Worm (Caenorhabditis elegans) whole organism, midembryonic: ENCODE measurements around the gene F28B1.9.

ENCODE experiments used
- T22C8.4 ChIP-seq: fragments of 200-800 bp; sonication (Bioruptor generic); IDR thresholded peaks from 2 replicates; pipeline ENCODE4 v1.3.6; 2022; ENCODE audit warnings: missing genetic modification characterization, missing compliant biosample characterization
- cog-1 ChIP-seq: sonication (generic microtip); optimal IDR thresholded peaks from 2 replicates; lab custom pipeline; 2016; ENCODE audit warnings: missing genetic modification characterization, missing compliant biosample characterization
- flt-1 ChIP-seq: fragments of 200-800 bp; sonication (Bioruptor generic); IDR thresholded peaks from 2 replicates; pipeline ENCODE4 v1.3.6; 2022; ENCODE audit warnings: missing genetic modification characterization, missing compliant biosample characterization
- klf-2 ChIP-seq: fragments of 200-800 bp; sonication (Bioruptor generic); conservative IDR thresholded peaks from 2 replicates; pipeline ENCODE4 v1.3.6; 2022; ENCODE audit warnings: missing genetic modification reagents, missing genetic modification characterization, missing compliant biosample characterization
- med-1 ChIP-seq: sonication (generic microtip); optimal IDR thresholded peaks from 2 replicates; lab custom pipeline; 2017; ENCODE audit warnings: missing genetic modification characterization, mild to moderate bottlenecking, missing compliant biosample characterization, antibody characterized with exemption, missing genetic modification reagents; ENCODE audit not compliant: insufficient read depth
- ref-1 ChIP-seq: fragments of 200-800 bp; sonication (Bioruptor generic); conservative IDR thresholded peaks from 2 replicates; pipeline ENCODE4 v1.3.6; 2022; ENCODE audit warnings: missing genetic modification reagents, missing genetic modification characterization, missing compliant biosample characterization
- tab-1 ChIP-seq: fragments of 200-800 bp; sonication (Bioruptor generic); IDR thresholded peaks from 2 replicates; pipeline ENCODE4 v1.3.6; 2022; ENCODE audit warnings: missing genetic modification characterization, missing compliant biosample characterization
- ztf-23 ChIP-seq: fragments of 200-800 bp; sonication (Bioruptor generic); IDR thresholded peaks from 2 replicates; pipeline ENCODE4 v1.3.6; 2022; ENCODE audit warnings: missing genetic modification reagents, missing genetic modification characterization, missing compliant biosample characterization
- ztf-29 ChIP-seq: fragments of 200-800 bp; sonication (Bioruptor generic); IDR thresholded peaks from 2 replicates; pipeline ENCODE4 v1.3.6; 2022; ENCODE audit warnings: missing genetic modification reagents, missing genetic modification characterization, missing compliant biosample characterization

The F28B1.9 gene

DNA sequence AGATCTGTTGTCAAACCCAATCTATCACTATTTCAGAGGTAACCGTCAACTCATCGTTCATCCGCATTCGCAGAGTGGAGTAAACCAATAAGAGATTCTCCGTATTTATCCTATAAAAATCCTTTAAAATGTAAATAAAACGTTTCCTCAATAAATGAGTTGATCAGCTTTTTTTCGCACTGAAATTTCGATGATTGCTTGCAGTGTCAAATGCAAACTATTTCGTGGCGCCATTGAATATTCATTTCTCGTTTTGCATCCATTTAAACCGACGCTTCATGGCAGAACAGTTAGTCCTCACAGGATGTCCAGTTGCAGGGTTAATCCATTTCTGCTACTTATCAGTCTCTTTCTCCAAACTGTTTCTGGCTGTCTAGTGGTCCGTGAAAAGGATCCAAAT is at the start of gene F28B1.9:
Gene F28B1.9, plus strand, starts transcription at position 301 of the 400 bp plus-strand sequence.
- TF ChIP-seq ref-1 (GFP tag; lab: Robert Waterston, UW) = no peak
- TF ChIP-seq flt-1 (GFP tag; lab: Robert Waterston, UW) = no peak
- TF ChIP-seq T22C8.4 = no peak
- no peak for TF ChIP-seq cog-1
- TF ChIP-seq ztf-23 (GFP tag; lab: Robert Waterston, UW) = no peak

DNA sequence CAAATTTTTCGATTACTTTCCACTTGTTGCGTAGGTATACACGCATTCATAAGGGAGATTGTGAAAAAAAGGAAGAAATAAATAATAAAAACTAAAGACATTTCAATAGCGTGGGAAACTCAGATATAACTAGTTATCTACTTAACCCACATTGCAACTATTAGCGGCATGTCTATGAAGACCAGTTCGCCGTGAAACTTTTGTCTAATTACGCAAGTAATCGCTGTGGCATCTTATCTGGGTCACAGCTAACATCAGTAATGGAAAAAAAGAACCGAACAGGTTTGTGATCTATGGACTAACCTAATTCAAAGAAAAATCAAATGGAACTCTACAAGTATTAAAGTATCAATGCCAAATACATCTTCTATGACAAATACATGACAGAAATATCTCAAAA is 48.5 kb upstream of the F28B1.9 start, which contains the start of gene clec-241:
Gene clec-241, minus strand, starts transcription at position 101 of the 400 bp plus-strand sequence.
- no peak for TF ChIP-seq ztf-23 (GFP tag; lab: Robert Waterston, UW)
- no peak for TF ChIP-seq flt-1 (GFP tag; lab: Robert Waterston, UW)
- TF ChIP-seq med-1 (GFP tag; lab: Kevin White, UChicago) = no peak
- TF ChIP-seq klf-2 = no peak
- no peak for TF ChIP-seq ztf-29
- TF ChIP-seq cog-1 = no peak
- no peak for TF ChIP-seq T22C8.4
- TF ChIP-seq ref-1 (GFP tag; lab: Robert Waterston, UW) = no peak

DNA sequence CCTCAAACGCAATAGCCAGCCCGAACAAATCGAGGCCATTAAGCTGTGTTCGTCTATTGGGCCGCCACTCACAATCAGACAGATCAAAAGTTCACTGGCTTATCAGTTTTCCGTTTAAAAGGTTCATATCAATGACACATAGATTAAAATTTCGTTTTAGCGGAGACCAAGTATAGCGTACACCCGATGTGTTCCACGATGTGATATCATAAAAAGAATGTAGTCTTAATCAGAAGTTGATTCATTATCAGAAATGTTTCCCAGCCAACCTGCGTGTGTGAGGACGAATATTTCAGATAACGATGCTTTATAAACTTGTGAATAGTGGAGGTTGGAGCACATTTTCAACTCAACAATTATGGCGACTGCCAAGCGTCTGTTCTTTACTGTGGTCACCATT is 47.6 kb upstream of the F28B1.9 start, which contains the start of gene clc-13:
Gene clc-13, plus strand, starts transcription at position 359 of the 400 bp plus-strand sequence.
- TF ChIP-seq T22C8.4 (no peak), cog-1 (no peak), ref-1 (GFP tag; lab: Robert Waterston, UW) (no peak), klf-2 (no peak), flt-1 (GFP tag; lab: Robert Waterston, UW) (no peak), med-1 (GFP tag; lab: Kevin White, UChicago) (no peak), tab-1 (GFP tag; lab: Robert Waterston, UW) (no peak), ztf-23 (GFP tag; lab: Robert Waterston, UW) (no peak), ztf-29 (no peak)

DNA sequence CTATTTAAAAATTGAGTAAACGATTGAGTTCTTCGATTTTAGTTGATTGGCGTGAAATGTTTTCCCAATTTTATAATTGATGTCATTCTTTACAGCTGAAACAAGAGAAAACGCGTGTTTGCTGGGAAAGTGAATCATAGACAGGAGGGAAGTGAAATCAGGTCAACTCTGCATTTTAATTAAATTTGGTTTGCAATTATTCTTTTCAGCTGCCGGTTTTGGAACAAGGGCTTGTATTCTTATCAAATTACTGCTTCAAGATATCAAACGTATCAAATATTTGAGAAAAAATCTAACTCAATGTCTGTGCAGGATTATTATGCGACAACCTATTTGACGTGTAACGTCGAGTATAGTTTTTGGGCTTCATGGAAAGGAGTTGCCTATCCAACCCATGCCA is 44.9 kb upstream of the F28B1.9 start, which contains the start of gene srh-97:
Gene srh-97, plus strand, starts transcription at position 301 of the 400 bp plus-strand sequence.
- TF ChIP-seq tab-1 (GFP tag; lab: Robert Waterston, UW) = no peak

DNA sequence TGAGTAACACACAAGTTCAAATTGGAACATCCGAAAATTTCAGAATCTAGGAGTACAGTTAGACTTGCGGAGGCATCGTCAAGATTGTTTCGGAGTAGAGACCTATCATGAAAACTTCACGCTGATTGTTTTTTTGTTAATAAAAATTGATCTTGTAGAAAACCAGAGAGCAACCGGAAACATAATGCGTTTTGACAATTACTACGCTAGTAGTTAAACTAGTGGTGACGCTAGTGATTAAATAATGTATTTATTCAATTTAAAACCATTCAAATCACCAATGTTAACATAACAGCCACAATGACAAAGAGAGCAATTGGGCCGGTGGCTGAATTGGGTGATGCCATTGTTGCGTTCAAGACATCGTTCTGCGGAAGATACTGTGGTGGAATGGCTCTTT is 42.0 kb upstream of the F28B1.9 start, which contains the start of gene F49H6.17:
Gene F49H6.17, plus strand, starts transcription at position 301 of the 400 bp plus-strand sequence.
- TF ChIP-seq ztf-23 (GFP tag; lab: Robert Waterston, UW) (no peak), klf-2 (no peak), T22C8.4 (no peak), med-1 (GFP tag; lab: Kevin White, UChicago) (no peak), cog-1 (no peak), flt-1 (GFP tag; lab: Robert Waterston, UW) (no peak), ref-1 (GFP tag; lab: Robert Waterston, UW) (no peak), ztf-29 (no peak)

DNA sequence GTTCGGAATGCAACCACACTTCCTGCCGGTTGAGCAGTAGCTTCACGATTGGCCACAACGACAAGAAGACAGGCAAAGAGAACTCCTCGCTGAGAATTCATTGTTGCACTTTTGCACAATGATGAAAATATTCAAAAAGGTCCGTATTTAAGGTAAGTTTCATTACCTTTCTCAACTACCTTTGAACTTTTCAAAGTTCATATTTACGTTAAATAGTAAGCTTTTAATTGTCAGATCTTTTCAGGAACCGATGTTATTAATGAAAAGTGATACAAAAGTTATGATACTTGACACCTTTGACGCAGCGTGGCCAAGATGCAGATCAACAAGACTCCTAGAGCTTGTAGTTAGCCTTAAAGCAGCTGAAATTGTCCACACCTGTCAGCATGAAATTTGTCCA is 40.3 kb upstream of the F28B1.9 start, which contains the start of gene F49H6.12:
Gene F49H6.12, minus strand, starts transcription at position 101 of the 400 bp plus-strand sequence.
- TF ChIP-seq cog-1 (no peak), med-1 (GFP tag; lab: Kevin White, UChicago) (no peak), T22C8.4 (no peak), flt-1 (GFP tag; lab: Robert Waterston, UW) (no peak), klf-2 (no peak), tab-1 (GFP tag; lab: Robert Waterston, UW) (no peak), ref-1 (GFP tag; lab: Robert Waterston, UW) (no peak), ztf-23 (GFP tag; lab: Robert Waterston, UW) (no peak), ztf-29 (no peak)

DNA sequence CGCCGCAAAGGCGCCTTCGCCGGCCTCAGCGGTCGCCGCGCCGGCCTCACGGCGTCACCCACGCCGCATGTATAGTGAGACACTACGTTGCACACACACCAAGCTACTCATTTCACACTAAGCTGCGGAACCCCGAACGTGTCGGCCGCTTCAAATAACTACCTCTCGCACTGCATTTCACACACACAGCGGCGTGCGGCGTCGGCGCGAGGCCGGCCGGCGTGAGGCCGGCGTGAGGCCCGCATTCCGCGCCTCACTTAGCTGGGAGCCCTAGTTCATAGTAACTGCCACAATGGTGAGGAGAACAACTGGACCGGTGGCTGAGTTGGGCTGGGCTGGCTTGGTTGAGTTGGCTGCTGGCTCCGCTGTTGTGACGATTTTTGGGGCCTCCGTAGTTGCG is 39.6 kb upstream of the F28B1.9 start:
- 0 out of 2 replicates have a peak, but pooled peaks have one; percentile 25 for TF ChIP-seq tab-1 (GFP tag; lab: Robert Waterston, UW)

DNA sequence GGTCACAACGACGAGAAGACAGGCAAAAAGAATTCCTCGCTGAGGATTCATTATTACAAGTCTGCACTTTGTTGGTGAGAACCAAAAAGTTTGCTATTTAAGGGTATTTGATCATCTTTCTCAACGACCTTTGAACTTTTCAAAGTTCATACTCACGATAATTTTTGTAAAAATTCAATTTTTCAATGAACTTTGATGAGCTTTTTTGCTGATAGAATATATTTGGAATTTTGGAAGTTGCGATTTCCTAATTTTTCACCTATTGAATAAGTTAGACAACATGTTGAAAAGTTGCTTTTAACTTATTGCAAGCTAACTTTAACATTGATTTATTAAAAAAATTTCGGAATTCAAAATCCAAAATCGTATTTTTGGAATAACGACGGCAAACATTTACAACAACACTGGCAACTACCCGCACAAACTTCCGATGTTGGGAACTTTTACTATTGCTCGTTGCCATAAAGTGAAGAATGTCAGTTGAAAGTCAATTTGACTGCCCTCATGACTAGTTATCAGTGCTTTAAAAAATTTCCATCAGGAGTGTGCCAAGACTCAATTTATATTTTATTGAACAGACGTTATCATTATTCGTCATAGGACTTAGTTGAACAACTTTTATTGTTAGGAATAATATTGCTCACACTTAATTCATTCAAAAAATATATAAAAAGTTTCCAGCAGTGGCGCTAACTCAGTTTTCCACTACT is 38.9 kb upstream of the F28B1.9 start, which contains the start of the genes F49H6.8 and F49H6.5:
Gene F49H6.8, minus strand, starts transcription at position 51 of the 710 bp plus-strand sequence.
Gene F49H6.5, plus strand, starts transcription at position 629 of the 710 bp plus-strand sequence.
- no peak for TF ChIP-seq flt-1 (GFP tag; lab: Robert Waterston, UW)
- no peak for TF ChIP-seq klf-2
- no peak for TF ChIP-seq ref-1 (GFP tag; lab: Robert Waterston, UW)
- no peak for TF ChIP-seq T22C8.4
- no peak for TF ChIP-seq ztf-23 (GFP tag; lab: Robert Waterston, UW)
- no peak for TF ChIP-seq cog-1
- TF ChIP-seq med-1 (GFP tag; lab: Kevin White, UChicago) = no peak
- TF ChIP-seq ztf-29 = no peak
- no peak for TF ChIP-seq tab-1 (GFP tag; lab: Robert Waterston, UW)

DNA sequence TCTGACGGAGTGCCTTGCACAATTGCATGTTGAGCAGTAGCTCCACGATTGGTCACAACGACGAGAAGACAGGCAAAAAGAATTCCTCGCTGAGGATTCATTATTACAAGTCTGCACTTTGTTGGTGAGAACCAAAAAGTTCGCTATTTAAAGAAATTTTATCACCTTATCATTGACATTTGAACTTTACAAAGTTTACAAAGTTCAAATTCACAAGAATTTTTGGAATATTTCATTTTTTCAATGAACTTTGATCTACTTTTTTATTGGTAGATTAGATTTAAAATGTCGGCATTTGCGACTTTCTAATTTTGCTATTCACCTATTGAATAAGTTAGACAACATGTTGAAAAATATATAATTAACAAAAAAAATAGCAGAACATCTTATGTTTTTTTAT is 35.4 kb upstream of the F28B1.9 start, which contains the start of gene F49H6.15:
Gene F49H6.15, minus strand, starts transcription at position 101 of the 400 bp plus-strand sequence.
- no peak for TF ChIP-seq flt-1 (GFP tag; lab: Robert Waterston, UW)
- TF ChIP-seq ztf-23 (GFP tag; lab: Robert Waterston, UW) = no peak
- no peak for TF ChIP-seq T22C8.4
- no peak for TF ChIP-seq tab-1 (GFP tag; lab: Robert Waterston, UW)
- no peak for TF ChIP-seq ref-1 (GFP tag; lab: Robert Waterston, UW)
- TF ChIP-seq cog-1 = no peak
- TF ChIP-seq med-1 (GFP tag; lab: Kevin White, UChicago) = no peak
- TF ChIP-seq ztf-29 = no peak
- TF ChIP-seq klf-2 = no peak

DNA sequence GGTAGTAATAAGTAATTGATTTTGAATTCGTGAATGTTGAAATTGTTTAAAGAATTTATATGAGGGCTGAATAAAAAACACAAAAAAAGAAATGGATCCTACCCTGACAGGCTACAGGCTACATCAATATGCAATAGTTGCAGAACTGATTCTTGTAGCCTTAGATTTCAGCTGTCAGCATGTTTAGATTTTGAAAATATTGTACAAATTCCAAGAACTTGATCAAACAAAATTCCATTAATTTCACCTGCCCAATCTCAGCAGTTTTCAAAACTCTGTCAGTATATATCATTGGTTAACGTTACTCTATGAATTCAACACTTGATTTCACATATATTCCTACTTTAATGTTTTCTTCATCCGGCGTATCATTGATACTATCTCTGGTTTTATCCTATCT is 31.3 kb upstream of the F28B1.9 start:
- TF ChIP-seq ref-1 (GFP tag; lab: Robert Waterston, UW) (no peak), med-1 (GFP tag; lab: Kevin White, UChicago) (no peak), ztf-23 (GFP tag; lab: Robert Waterston, UW) (no peak), klf-2 (no peak), tab-1 (GFP tag; lab: Robert Waterston, UW) (no peak)
